Fruit fly (Drosophila melanogaster) whole organism, embryonic: ENCODE measurements around the gene CG11562.
A peak's percentile ranks its signal among the peaks of the same experiment; 100 is the strongest.

Experiments used
- Abd-B ChIP-seq: fragments of 200-800 bp; sonication (Bioruptor generic); optimal IDR thresholded peaks from 2 replicates; lab custom pipeline; 2018; ENCODE audit warnings: missing biosample characterization, mild to moderate bottlenecking, missing genetic modification characterization, moderate library complexity
- Antp ChIP-seq: fragments of 200-800 bp; sonication (Bioruptor generic); optimal IDR thresholded peaks from 3 replicates; lab custom pipeline; 2016; ENCODE audit warnings: missing biosample characterization, missing genetic modification characterization
- Asciz ChIP-seq: fragments of 200-800 bp; sonication (Bioruptor generic); optimal IDR thresholded peaks from 2 replicates; lab custom pipeline; 2017; ENCODE audit warnings: missing biosample characterization, mild to moderate bottlenecking, missing genetic modification characterization, missing genetic modification reagents
- Atf-2 ChIP-seq: fragments of 200-800 bp; sonication (Bioruptor generic); optimal IDR thresholded peaks from 2 replicates; lab custom pipeline; 2016; ENCODE audit warnings: missing biosample characterization, missing genetic modification characterization
- Bdp1 ChIP-seq: fragments of 200-800 bp; sonication (Bioruptor generic); optimal IDR thresholded peaks from 3 replicates; lab custom pipeline; 2016; ENCODE audit warnings: missing biosample characterization, missing genetic modification characterization
- Bgb ChIP-seq: fragments of 200-800 bp; sonication (Bioruptor generic); IDR thresholded peaks from 2 replicates; pipeline ENCODE4 v1.3.6; 2022; ENCODE audit warnings: missing biosample characterization, missing genetic modification characterization; ENCODE audit not compliant: partially characterized antibody
- CG13624 ChIP-seq: fragments of 200-800 bp; sonication (Bioruptor generic); optimal IDR thresholded peaks from 2 replicates; lab custom pipeline; 2016; ENCODE audit warnings: missing biosample characterization, missing genetic modification characterization
- CG17829 ChIP-seq: fragments of 200-800 bp; optimal IDR thresholded peaks from 2 replicates; lab custom pipeline; 2019; ENCODE audit warnings: missing biosample characterization, mild to moderate bottlenecking, missing genetic modification characterization, moderate library complexity
- CG18599 ChIP-seq: fragments of 200-800 bp; sonication (Bioruptor generic); optimal IDR thresholded peaks from 3 replicates; lab custom pipeline; 2017; ENCODE audit warnings: missing biosample characterization, missing genetic modification characterization, mild to moderate bottlenecking, moderate library complexity, missing genetic modification reagents
- CG2678 ChIP-seq: fragments of 200-800 bp; sonication (Bioruptor generic); optimal IDR thresholded peaks from 3 replicates; lab custom pipeline; 2019; ENCODE audit warnings: missing biosample characterization, mild to moderate bottlenecking, missing genetic modification characterization, moderate library complexity
- CG31365 ChIP-seq: fragments of 200-800 bp; sonication (Bioruptor generic); optimal IDR thresholded peaks from 2 replicates; lab custom pipeline; 2018; ENCODE audit warnings: missing biosample characterization, mild to moderate bottlenecking, missing genetic modification characterization
- CG3407 ChIP-seq: fragments of 200-800 bp; sonication (Bioruptor generic); optimal IDR thresholded peaks from 2 replicates; lab custom pipeline; 2018; ENCODE audit warnings: missing biosample characterization, mild to moderate bottlenecking, missing genetic modification characterization
- CG4328 ChIP-seq: fragments of 200-800 bp; sonication (Bioruptor generic); optimal IDR thresholded peaks from 3 replicates; lab custom pipeline; 2017; ENCODE audit warnings: missing biosample characterization, missing genetic modification reagents, missing genetic modification characterization
- CG6689 ChIP-seq: fragments of 200-800 bp; sonication (Bioruptor generic); IDR thresholded peaks from 2 replicates; pipeline ENCODE4 v1.3.6; 2022; ENCODE audit warnings: missing biosample characterization, missing genetic modification characterization
- CG7357 ChIP-seq: fragments of 200-800 bp; sonication (Bioruptor generic); IDR thresholded peaks from 3 replicates; pipeline ENCODE4 v1.3.6; 2022; ENCODE audit warnings: missing biosample characterization, missing genetic modification characterization
- CG9215 ChIP-seq: fragments of 200-800 bp; sonication (Bioruptor generic); IDR thresholded peaks from 2 replicates; pipeline ENCODE4 v1.3.6; 2022; ENCODE audit warnings: missing biosample characterization, missing genetic modification characterization
- CTCF ChIP-seq: fragments of 200-800 bp; sonication (Bioruptor generic); optimal IDR thresholded peaks from 2 replicates; lab custom pipeline; 2017; ENCODE audit warnings: missing biosample characterization, mild to moderate bottlenecking, missing genetic modification characterization, moderate library complexity
- CoRest ChIP-seq: fragments of 200-800 bp; sonication (Bioruptor generic); optimal IDR thresholded peaks from 3 replicates; lab custom pipeline; 2018; ENCODE audit warnings: missing biosample characterization, mild to moderate bottlenecking, missing genetic modification characterization, moderate library complexity
- D19B ChIP-seq: fragments of 200-800 bp; sonication (Bioruptor generic); optimal IDR thresholded peaks from 2 replicates; lab custom pipeline; 2017; ENCODE audit warnings: missing biosample characterization, mild to moderate bottlenecking, missing genetic modification characterization
- Doc2 ChIP-seq: fragments of 200-800 bp; sonication (Bioruptor generic); IDR thresholded peaks from 2 replicates; pipeline ENCODE4 v1.3.6; 2022; ENCODE audit warnings: missing biosample characterization, missing genetic modification characterization
- Gug ChIP-seq: fragments of 200-800 bp; sonication (Bioruptor generic); IDR thresholded peaks from 4 replicates; pipeline ENCODE4 v1.3.6; 2022; ENCODE audit warnings: missing biosample characterization, missing genetic modification characterization
- Hr51 ChIP-seq, 2 experiments: fragments of 200-800 bp; sonication (Bioruptor generic); optimal IDR thresholded peaks; 2 replicates in 1 of 2; 3 replicates in 1 of 2; lab custom pipeline; 2016 to 2018; ENCODE audit warnings: missing biosample characterization in 2 of 2, missing genetic modification characterization in 2 of 2, mild to moderate bottlenecking in 1 of 2, moderate library complexity in 1 of 2
- Lim3 ChIP-seq: fragments of 200-800 bp; sonication (Bioruptor generic); IDR thresholded peaks from 2 replicates; pipeline ENCODE4 v1.3.6; 2022; ENCODE audit warnings: missing biosample characterization, missing genetic modification characterization
- Lpt ChIP-seq: fragments of >200 bp; optimal IDR thresholded peaks from 2 replicates; lab custom pipeline; 2018; ENCODE audit warnings: missing biosample characterization, missing genetic modification characterization
- Max ChIP-seq: fragments of 200-800 bp; sonication (Bioruptor generic); optimal IDR thresholded peaks from 2 replicates; lab custom pipeline; 2016; ENCODE audit warnings: missing biosample characterization, mild to moderate bottlenecking, missing genetic modification characterization
- Myb ChIP-seq: fragments of 200-800 bp; sonication (Bioruptor generic); optimal IDR thresholded peaks from 2 replicates; lab custom pipeline; 2016; ENCODE audit warnings: missing biosample characterization, missing genetic modification characterization
- Neu2 ChIP-seq: fragments of 200-800 bp; sonication (Bioruptor generic); optimal IDR thresholded peaks from 3 replicates; lab custom pipeline; 2016; ENCODE audit warnings: missing biosample characterization, missing genetic modification characterization, borderline replicate concordance
- Sry-β ChIP-seq: fragments of 200-800 bp; sonication (Bioruptor generic); optimal IDR thresholded peaks from 2 replicates; lab custom pipeline; 2018; ENCODE audit warnings: missing biosample characterization, mild to moderate bottlenecking, missing genetic modification characterization, moderate library complexity
- Tbp ChIP-seq: fragments of >200 bp; optimal IDR thresholded peaks from 2 replicates; lab custom pipeline; 2018; ENCODE audit warnings: missing biosample characterization, missing genetic modification characterization
- Trl ChIP-seq, 3 experiments: fragments of >200 bp in 2 of 3; fragments of 200-800 bp in 1 of 3; sonication (Bioruptor generic) in 1 of 3; optimal IDR thresholded peaks; 2 replicates in 1 of 3; 3 replicates in 2 of 3; lab custom pipeline; 2016 to 2017; ENCODE audit warnings: missing biosample characterization in 1 of 3, missing genetic modification characterization in 1 of 3
- Vsx1 ChIP-seq: fragments of 200-800 bp; sonication (Bioruptor generic); optimal IDR thresholded peaks from 2 replicates; lab custom pipeline; 2017; ENCODE audit warnings: missing biosample characterization, mild to moderate bottlenecking, missing genetic modification characterization, missing genetic modification reagents
- Xbp1 ChIP-seq: fragments of 200-800 bp; sonication (Bioruptor generic); optimal IDR thresholded peaks from 3 replicates; lab custom pipeline; 2016; ENCODE audit warnings: missing biosample characterization, mild to moderate bottlenecking, missing genetic modification characterization
- ab ChIP-seq: fragments of 200-800 bp; sonication (Bioruptor generic); optimal IDR thresholded peaks from 2 replicates; lab custom pipeline; 2016; ENCODE audit warnings: missing biosample characterization, missing genetic modification characterization
- ara ChIP-seq: fragments of 200-800 bp; sonication (Bioruptor generic); IDR thresholded peaks from 2 replicates; pipeline ENCODE4 v1.3.6; 2022; ENCODE audit warnings: missing biosample characterization, missing genetic modification characterization
- chinmo ChIP-seq: fragments of 200-800 bp; sonication (Bioruptor generic); IDR thresholded peaks from 4 replicates; pipeline ENCODE4 v1.3.6; 2022; ENCODE audit warnings: missing biosample characterization, missing genetic modification characterization; ENCODE audit not compliant: partially characterized antibody
- ci ChIP-seq: fragments of 200-800 bp; sonication (Bioruptor generic); IDR thresholded peaks from 3 replicates; pipeline ENCODE4 v1.3.6; 2022; ENCODE audit warnings: missing biosample characterization, missing genetic modification characterization
- crc ChIP-seq: fragments of 200-800 bp; sonication (Bioruptor generic); optimal IDR thresholded peaks from 2 replicates; lab custom pipeline; 2016; ENCODE audit warnings: missing biosample characterization, missing genetic modification characterization
- fu2 ChIP-seq: fragments of 200-800 bp; sonication (Bioruptor generic); optimal IDR thresholded peaks from 2 replicates; lab custom pipeline; 2016; ENCODE audit warnings: missing biosample characterization, missing genetic modification characterization
- grau ChIP-seq: fragments of 200-800 bp; optimal IDR thresholded peaks from 3 replicates; lab custom pipeline; 2019; ENCODE audit warnings: missing biosample characterization, mild to moderate bottlenecking, missing genetic modification characterization, moderate library complexity
- grn ChIP-seq: fragments of 200-800 bp; sonication (Bioruptor generic); optimal IDR thresholded peaks from 3 replicates; lab custom pipeline; 2017; ENCODE audit warnings: missing biosample characterization, missing genetic modification characterization
- gro ChIP-seq: fragments of 200-800 bp; sonication (Bioruptor generic); optimal IDR thresholded peaks from 2 replicates; lab custom pipeline; 2016; ENCODE audit warnings: missing biosample characterization, missing genetic modification characterization
- hbn ChIP-seq: fragments of 200-800 bp; sonication (Bioruptor generic); IDR thresholded peaks from 2 replicates; pipeline ENCODE4 v1.3.6; 2022; ENCODE audit warnings: missing biosample characterization, missing genetic modification characterization; ENCODE audit not compliant: partially characterized antibody
- inv ChIP-seq: fragments of 200-800 bp; sonication (Bioruptor generic); IDR thresholded peaks from 2 replicates; pipeline ENCODE4 v1.3.6; 2022; ENCODE audit warnings: missing biosample characterization, missing genetic modification characterization; ENCODE audit not compliant: partially characterized antibody
- lbe ChIP-seq: fragments of 200-800 bp; sonication (Bioruptor generic); optimal IDR thresholded peaks from 2 replicates; lab custom pipeline; 2016; ENCODE audit warnings: missing biosample characterization, mild to moderate bottlenecking, missing genetic modification characterization
- pnt ChIP-seq: fragments of 200-800 bp; sonication (Bioruptor generic); optimal IDR thresholded peaks from 3 replicates; lab custom pipeline; 2016; ENCODE audit warnings: missing biosample characterization, missing genetic modification characterization
- prd ChIP-seq, 3 experiments: fragments of >200 bp in 2 of 3; fragments of 200-800 bp in 1 of 3; sonication (Bioruptor generic) in 1 of 3; optimal IDR thresholded peaks in 2 of 3; IDR thresholded peaks in 1 of 3; 2 replicates in 2 of 3; 3 replicates in 1 of 3; pipeline versions ENCODE4 v1.3.6 to Lab custom; 2017 to 2022; ENCODE audit warnings: missing biosample characterization in 1 of 3, missing genetic modification characterization in 1 of 3
- so ChIP-seq: fragments of 200-800 bp; sonication (Bioruptor generic); IDR thresholded peaks from 3 replicates; pipeline ENCODE4 v1.3.6; 2022; ENCODE audit warnings: missing biosample characterization, missing genetic modification characterization
- trh ChIP-seq: fragments of 200-800 bp; sonication (Bioruptor generic); optimal IDR thresholded peaks from 2 replicates; lab custom pipeline; 2016; ENCODE audit warnings: missing biosample characterization, missing genetic modification characterization
- tx ChIP-seq: fragments of 200-800 bp; sonication (Bioruptor generic); optimal IDR thresholded peaks from 2 replicates; lab custom pipeline; 2016; ENCODE audit warnings: missing biosample characterization, missing genetic modification characterization
- unc-4 ChIP-seq: fragments of 200-800 bp; sonication (Bioruptor generic); IDR thresholded peaks from 2 replicates; pipeline ENCODE4 v1.3.6; 2022; ENCODE audit warnings: missing biosample characterization, missing genetic modification characterization; ENCODE audit not compliant: partially characterized antibody

CG11562 gene

DNA sequence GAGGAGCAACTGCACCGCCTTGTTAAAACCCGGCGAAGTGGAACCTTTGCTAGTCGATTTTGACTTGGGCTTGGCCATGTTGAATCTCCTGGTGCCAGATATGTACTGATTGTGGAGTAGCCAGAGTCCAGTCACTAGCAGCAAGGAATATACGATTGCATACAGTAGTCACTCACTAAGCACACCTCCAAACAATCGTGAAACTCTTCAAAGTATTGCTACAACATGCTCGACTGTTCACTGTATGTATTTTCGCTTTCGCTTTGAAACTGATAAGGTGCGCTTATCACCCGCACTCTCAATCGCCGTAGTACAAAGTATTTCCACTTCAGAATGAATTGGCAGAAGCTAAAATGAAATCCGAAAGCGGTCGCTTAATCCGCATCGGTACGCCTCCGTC lies 5.8 kb upstream of the CG11562 start (continued):
- TF ChIP-seq chinmo (GFP tag; lab: Robert Waterston, UW): no peak; the same call in 3 of the 4 replicates
- TF ChIP-seq CG7357 (GFP tag; lab: Robert Waterston, UW): peak; percentile 37; the same call in 1 of the 3 replicates
- TF ChIP-seq so (GFP tag; lab: Robert Waterston, UW): peak; percentile 70; the same call in 2 of the 3 replicates
- peak; percentile 70 for TF ChIP-seq tx
- peak; percentile 31 for TF ChIP-seq CoRest
- 0 out of 2 replicates have a peak, but pooled peaks have one; percentile 36 for TF ChIP-seq CG9215 (GFP tag; lab: Robert Waterston, UW)
- TF ChIP-seq Trl (optimal IDR thresholded peaks at IDR 0.05; lab: Kevin White, UChicago): no peak
- peak; percentile 72 for TF ChIP-seq Trl (GFP tag; optimal IDR thresholded peaks at IDR 0.05; lab: Kevin White, UChicago)
- no peak for TF ChIP-seq Sry-β (GFP tag; lab: Kevin White, UChicago)
- TF ChIP-seq ara (GFP tag; lab: Robert Waterston, UW): no peak; the same call in 1 of the 2 replicates
- peak; percentile 86 for TF ChIP-seq Antp (GFP tag; lab: Kevin White, UChicago)
- TF ChIP-seq CG3407 (GFP tag; lab: Kevin White, UChicago): no peak
- TF ChIP-seq CG17829: peak; percentile 47
- TF ChIP-seq Xbp1 (GFP tag; lab: Kevin White, UChicago): peak; percentile 75
- TF ChIP-seq CG13624: peak; percentile 67
- TF ChIP-seq Bgb (GFP tag; lab: Robert Waterston, UW): no peak
- peak; percentile 28 for TF ChIP-seq Atf-2 (GFP tag; lab: Kevin White, UChicago)
- peak; percentile 46 for TF ChIP-seq Myb (GFP tag; lab: Kevin White, UChicago)
- TF ChIP-seq Asciz (GFP tag; lab: Kevin White, UChicago): no peak
- peak; percentile 93 for TF ChIP-seq CG18599 (GFP tag; lab: Kevin White, UChicago)
- TF ChIP-seq inv: no peak
- TF ChIP-seq unc-4: no peak
- TF ChIP-seq Lpt (GFP tag; lab: Kevin White, UChicago): no peak
- no peak for TF ChIP-seq CG31365 (tag; lab: Kevin White, UChicago)
- no peak for TF ChIP-seq Tbp (GFP tag; lab: Kevin White, UChicago)
- no peak for TF ChIP-seq Bdp1 (GFP tag; lab: Kevin White, UChicago)
- TF ChIP-seq hbn (GFP tag; lab: Robert Waterston, UW): no peak
- TF ChIP-seq CG2678 (tag; lab: Kevin White, UChicago): peak; percentile 72
- TF ChIP-seq Abd-B (GFP tag; lab: Kevin White, UChicago): no peak
- no peak for TF ChIP-seq CTCF (GFP tag; lab: Kevin White, UChicago)
- TF ChIP-seq lbe (GFP tag; lab: Kevin White, UChicago): peak; percentile 90
- TF ChIP-seq pnt: peak; percentile 50
- peak; percentile 78 for TF ChIP-seq ci (GFP tag; lab: Robert Waterston, UW)
- peak; percentile 78 for TF ChIP-seq gro (GFP tag; lab: Kevin White, UChicago)
- peak; percentile 58 for TF ChIP-seq grn (GFP tag; lab: Kevin White, UChicago)
- peak; percentile 57 for TF ChIP-seq fu2 (GFP tag; lab: Kevin White, UChicago)
- TF ChIP-seq Lim3 (GFP tag; lab: Robert Waterston, UW): no peak
- peak; percentile 37 for TF ChIP-seq ab
- peak; percentile 46 for TF ChIP-seq crc (GFP tag; lab: Kevin White, UChicago)
- peak; percentile 45 for TF ChIP-seq Vsx1 (GFP tag; lab: Kevin White, UChicago)
- TF ChIP-seq trh (GFP tag; lab: Kevin White, UChicago): peak; percentile 10
- TF ChIP-seq D19B (GFP tag; lab: Kevin White, UChicago): peak; percentile 49
- TF ChIP-seq Max (GFP tag; lab: Kevin White, UChicago): peak; percentile 41
- no peak for TF ChIP-seq CG6689 (GFP tag; lab: Robert Waterston, UW)
- peak; percentile 98 for TF ChIP-seq grau (tag; lab: Kevin White, UChicago)
- peak; percentile 58 for TF ChIP-seq CG4328 (GFP tag; lab: Kevin White, UChicago)
- no peak for TF ChIP-seq Doc2
- TF ChIP-seq Neu2 (GFP tag; lab: Kevin White, UChicago): no peak
- peak; percentile 1 to 44 for TF ChIP-seq Hr51 (GFP tag; optimal IDR thresholded peaks at IDR 0.05; lab: Kevin White, UChicago)
- no peak for TF ChIP-seq prd (optimal IDR thresholded peaks at IDR 0.05; lab: Kevin White, UChicago)
- peak; percentile 75 for TF ChIP-seq prd (GFP tag; IDR thresholded peaks at IDR 0.05; lab: Robert Waterston, UW)
- TF ChIP-seq Gug: peak; percentile 84; the same call in 3 of the 4 replicates
